Worm (Caenorhabditis elegans) whole organism, young adult: ENCODE measurements around the gene cpt-3.

Experiments
- F33H1.4 ChIP-seq: fragments of 200-800 bp; sonication (Bioruptor generic); IDR thresholded peaks from 2 replicates; pipeline ENCODE4 v1.3.6; 2022; ENCODE audit warnings: missing genetic modification reagents, missing genetic modification characterization, missing compliant biosample characterization
- ZK185.1 ChIP-seq: sonication (generic microtip); optimal IDR thresholded peaks from 2 replicates; lab custom pipeline; 2016; ENCODE audit warnings: mild to moderate bottlenecking, missing genetic modification characterization, missing compliant biosample characterization; ENCODE audit not compliant: poor library complexity, severe bottlenecking
- attf-6 ChIP-seq: fragments of 200-800 bp; sonication (Bioruptor generic); IDR thresholded peaks from 2 replicates; pipeline ENCODE4 v1.3.6; 2022; ENCODE audit warnings: missing genetic modification reagents, missing genetic modification characterization, missing compliant biosample characterization
- ccch-3 ChIP-seq: fragments of 200-800 bp; sonication (Bioruptor generic); optimal IDR thresholded peaks from 2 replicates; lab custom pipeline; 2018; ENCODE audit warnings: mild to moderate bottlenecking, missing genetic modification characterization, missing compliant biosample characterization
- gei-17 ChIP-seq: fragments of 200-800 bp; sonication (Bioruptor generic); optimal IDR thresholded peaks from 2 replicates; lab custom pipeline; 2018; ENCODE audit warnings: mild to moderate bottlenecking, missing genetic modification characterization, missing compliant biosample characterization
- hmg-1.2 ChIP-seq: fragments of 200-800 bp; sonication (Bioruptor generic); IDR thresholded peaks from 2 replicates; pipeline ENCODE4 v1.3.6; 2022; ENCODE audit warnings: missing genetic modification reagents, missing genetic modification characterization, missing compliant biosample characterization
- lin-54 ChIP-seq: fragments of 200-800 bp; sonication (Bioruptor generic); optimal IDR thresholded peaks from 2 replicates; lab custom pipeline; 2018; ENCODE audit warnings: mild to moderate bottlenecking, missing genetic modification characterization, missing compliant biosample characterization
- lsl-1 ChIP-seq: fragments of 200-800 bp; sonication (Bioruptor generic); optimal IDR thresholded peaks from 2 replicates; lab custom pipeline; 2018; ENCODE audit warnings: mild to moderate bottlenecking, missing genetic modification characterization, moderate library complexity, missing compliant biosample characterization
- madf-6 ChIP-seq: fragments of 200-800 bp; sonication (Bioruptor generic); IDR thresholded peaks from 2 replicates; pipeline ENCODE4 v1.3.6; 2022; ENCODE audit warnings: missing genetic modification reagents, missing genetic modification characterization, missing compliant biosample characterization
- mel-28 ChIP-seq: sonication (generic microtip); optimal IDR thresholded peaks from 2 replicates; lab custom pipeline; 2016; ENCODE audit warnings: borderline replicate concordance, mild to moderate bottlenecking, missing genetic modification characterization, missing compliant biosample characterization
- rpc-1 ChIP-seq, 2 experiments: fragments of 150-350 bp in 1 of 2; sonication (generic microtip) in 1 of 2; optimal IDR thresholded peaks; 2 replicates each; lab custom pipeline; 2014 to 2018; ENCODE audit warnings: missing biosample characterization in 1 of 2, missing genetic modification characterization in 1 of 2, missing genetic modification reagents in 1 of 2, missing genotype in 1 of 2
- tbp1 ChIP-seq: fragments of 200-800 bp; sonication (Bioruptor generic); optimal IDR thresholded peaks from 2 replicates; lab custom pipeline; 2018; ENCODE audit warnings: mild to moderate bottlenecking, missing genetic modification characterization, missing compliant biosample characterization
- zfh-2 ChIP-seq: fragments of 200-800 bp; sonication (Bioruptor generic); conservative IDR thresholded peaks from 2 replicates; pipeline ENCODE4 v1.3.6; 2022; ENCODE audit warnings: missing genetic modification reagents, missing genetic modification characterization, missing compliant biosample characterization

The cpt-3 gene

DNA sequence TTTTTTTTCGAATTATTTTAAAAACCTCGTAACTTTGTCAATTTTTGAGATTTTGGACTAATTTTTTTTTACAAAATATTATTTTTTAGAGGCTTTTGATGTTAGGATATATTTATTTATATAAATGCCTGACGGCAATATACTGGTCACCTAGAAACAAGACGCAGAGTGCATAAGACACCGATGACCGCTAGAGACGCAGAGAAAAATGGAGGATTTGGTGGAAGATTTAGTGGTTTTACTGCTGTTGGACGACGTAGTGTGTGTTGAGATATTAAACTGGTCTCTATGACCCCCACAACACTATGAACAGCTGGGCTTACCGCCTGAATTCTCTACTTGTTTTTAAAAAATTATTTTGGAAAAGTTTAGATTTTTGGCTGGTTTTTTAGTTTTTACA is 49.4 kb downstream of the cpt-3 start:
- peak; percentile 64; the same call in 1 of the 2 replicates for TF ChIP-seq hmg-1.2
- no peak for TF ChIP-seq ZK185.1 (tag; lab: Kevin White, UChicago)
- TF ChIP-seq, all 124 proteins: peak for 1

DNA sequence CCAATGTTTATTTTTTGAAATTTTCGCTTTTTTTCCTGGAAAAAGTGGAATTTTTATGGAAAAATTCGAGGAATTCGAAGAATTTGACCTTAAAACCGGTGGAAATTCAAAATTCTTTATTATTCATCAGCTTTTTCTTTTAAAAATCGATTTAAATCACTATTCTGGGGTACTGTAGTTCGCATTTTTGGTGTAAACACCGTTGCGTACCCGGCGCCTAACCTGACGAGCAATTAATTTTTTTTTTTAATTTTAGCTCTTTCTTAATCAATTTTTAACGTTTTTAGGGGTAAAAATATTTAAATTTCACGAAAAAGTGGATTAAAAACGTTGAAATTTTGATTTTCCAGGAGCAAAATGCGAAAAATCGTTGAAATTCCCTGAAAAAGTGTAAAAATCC is 51.3 kb downstream of the cpt-3 start:
- TF ChIP-seq F33H1.4 (GFP tag; lab: Robert Waterston, UW) (peak; percentile 23; the same call in 1 of the 2 replicates), lin-54 (GFP tag; lab: Kevin White, UChicago) (peak; percentile 48), ccch-3 (GFP tag; lab: Kevin White, UChicago) (no peak), mel-28 (no peak), madf-6 (GFP tag; lab: Robert Waterston, UW) (peak; percentile 59; the same call in 1 of the 2 replicates), lsl-1 (GFP tag; lab: Kevin White, UChicago) (peak; percentile 82)
- TF ChIP-seq, all 124 proteins: peak for 4

DNA sequence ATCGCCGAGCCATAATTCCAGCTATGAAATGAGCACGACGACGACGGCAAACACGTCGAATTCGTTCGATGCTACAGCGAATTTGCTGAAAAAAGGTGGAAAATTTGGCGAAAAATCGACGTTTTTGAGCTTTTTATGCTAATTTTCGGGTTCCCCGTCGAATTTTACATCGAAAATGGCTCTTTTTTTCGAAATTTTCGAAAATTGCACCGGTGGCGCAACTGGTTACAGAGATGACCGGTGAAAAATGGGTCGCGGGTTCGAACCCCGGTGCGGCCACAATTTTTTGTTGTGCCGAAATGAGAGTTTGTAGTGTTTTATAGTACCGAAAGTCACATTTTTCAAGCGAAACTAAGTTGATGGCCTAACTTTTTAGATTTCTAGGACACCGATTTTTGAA is 54.9 kb downstream of the cpt-3 start:
- 0 out of 2 replicates have a peak, but pooled peaks have one; percentile 3 for TF ChIP-seq zfh-2 (GFP tag; lab: Robert Waterston, UW)
- no peak for TF ChIP-seq attf-6 (GFP tag; lab: Robert Waterston, UW)
- TF ChIP-seq tbp1 = peak; percentile 70
- no peak for TF ChIP-seq rpc-1 (optimal IDR thresholded peaks at IDR 0.05; lab: Kevin White, UChicago)
- peak; percentile 53 for TF ChIP-seq rpc-1 (tag; optimal IDR thresholded peaks at IDR 0.05; lab: Kevin White, UChicago)
- no peak for TF ChIP-seq gei-17 (GFP tag; lab: Kevin White, UChicago)
